Worm (Caenorhabditis elegans) whole organism, dauer: ENCODE results near the gene cutl-23.

Experiments
- unc-62 ChIP-seq: sonication (generic microtip); optimal IDR thresholded peaks from 2 replicates; lab custom pipeline; 2017; ENCODE audit warnings: missing biosample characterization, missing genetic modification reagents, missing genetic modification characterization

The cutl-23 gene

DNA sequence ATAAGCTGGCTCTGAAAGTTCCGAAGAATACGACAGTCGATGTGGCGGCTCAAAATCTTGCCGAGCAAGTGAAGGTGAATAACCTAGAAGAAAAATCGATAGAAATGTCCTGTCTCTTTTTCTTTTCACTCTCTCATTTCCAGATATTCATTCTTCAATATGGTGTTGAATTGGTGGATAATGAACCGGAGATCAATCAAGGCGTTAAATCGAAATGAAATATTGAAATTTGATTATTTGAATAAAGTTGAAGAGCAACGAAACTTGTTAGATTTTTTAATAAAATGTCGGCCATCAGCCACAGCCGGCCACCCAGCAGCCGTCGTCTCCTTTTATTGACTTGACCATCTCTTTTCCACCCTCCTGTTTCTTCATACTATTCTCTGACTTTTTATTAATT is 36.7 kb downstream of the cutl-23 start, which contains the start of gene R12B2.2:
TSS of gene R12B2.2 (plus strand) at position 301 of the 400 bp plus-strand sequence.
- TF ChIP-seq unc-62 (GFP tag; lab: Kevin White, UChicago) = no peak

DNA sequence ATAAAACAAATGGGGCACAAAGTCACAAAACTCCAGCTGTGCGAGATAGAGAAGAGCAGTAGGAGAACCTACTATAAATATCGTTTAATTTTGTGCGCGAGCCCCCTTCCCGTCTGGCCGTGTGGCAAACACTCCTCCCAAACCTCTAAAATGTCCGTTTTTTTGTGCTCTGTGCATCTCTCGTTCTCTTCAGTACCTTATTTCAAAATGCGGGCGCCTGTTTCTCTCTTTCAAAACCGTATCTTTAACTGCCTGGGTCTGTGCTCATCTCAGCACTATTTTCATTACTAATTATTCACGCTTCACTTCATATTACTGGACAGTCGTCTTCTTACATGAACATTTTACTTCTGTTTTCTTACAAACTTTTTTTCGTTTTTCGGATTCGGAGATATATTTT is 40.0 kb downstream of the cutl-23 start:
- TF ChIP-seq unc-62 (GFP tag; lab: Kevin White, UChicago) = no peak

DNA sequence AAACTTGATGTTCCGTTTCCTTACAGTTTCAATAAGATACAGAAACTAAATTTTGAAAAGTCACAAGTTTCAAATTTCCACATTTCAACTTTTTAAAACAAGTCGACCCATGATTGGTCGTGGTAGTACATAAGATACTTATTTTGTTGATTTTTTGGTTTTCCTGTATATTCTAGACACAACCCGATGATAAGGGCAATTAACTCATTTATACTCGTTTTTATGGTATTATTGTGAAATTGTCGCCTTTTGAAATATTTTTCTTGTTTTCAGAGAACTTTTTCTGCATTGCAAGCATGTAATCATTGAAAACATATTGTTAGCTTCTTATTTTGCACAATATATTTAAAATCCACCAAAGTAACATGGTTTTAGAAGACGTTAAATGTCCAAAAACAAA is 42.0 kb downstream of the cutl-23 start:
- TF ChIP-seq unc-62 (GFP tag; lab: Kevin White, UChicago) = no peak

DNA sequence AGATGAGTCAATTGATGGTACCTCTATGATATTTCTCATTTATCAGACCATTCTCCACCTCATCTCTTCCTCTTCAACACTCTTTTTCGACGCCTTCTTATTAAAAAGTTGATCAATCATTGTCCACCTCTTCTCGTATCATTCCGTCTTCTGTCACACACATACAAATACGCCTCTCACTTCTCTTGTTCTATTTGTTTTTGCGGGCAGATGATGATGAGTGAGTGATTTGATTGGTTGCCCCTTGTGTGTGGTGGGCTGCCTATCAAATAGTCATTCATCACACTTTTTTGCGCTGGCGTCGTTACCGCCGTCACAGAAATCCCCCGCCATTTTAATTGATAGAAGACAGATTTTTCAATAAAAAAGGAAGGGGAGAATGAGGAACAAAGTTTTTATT is 42.7 kb downstream of the cutl-23 start:
- TF ChIP-seq unc-62 (GFP tag; lab: Kevin White, UChicago) = no peak

DNA sequence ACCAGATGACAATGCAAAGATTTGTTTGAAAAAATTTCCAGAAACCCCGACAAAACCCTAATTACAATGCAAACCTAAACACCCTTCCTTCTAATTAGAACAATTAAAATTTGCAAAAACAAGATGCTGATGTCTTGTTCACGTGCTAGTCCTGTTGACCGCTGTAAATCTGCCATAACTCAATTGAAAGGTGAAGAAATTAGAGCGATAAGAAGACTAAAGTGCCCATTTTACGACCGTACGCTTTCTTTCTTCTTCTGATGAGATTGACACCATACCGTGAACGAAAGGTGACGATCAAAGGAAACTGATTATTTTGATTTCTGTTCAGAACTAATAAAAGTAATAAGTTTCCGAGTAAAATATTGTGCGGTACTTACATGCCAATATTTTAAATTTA is 43.5 kb downstream of the cutl-23 start:
- no peak for TF ChIP-seq unc-62 (GFP tag; lab: Kevin White, UChicago)

DNA sequence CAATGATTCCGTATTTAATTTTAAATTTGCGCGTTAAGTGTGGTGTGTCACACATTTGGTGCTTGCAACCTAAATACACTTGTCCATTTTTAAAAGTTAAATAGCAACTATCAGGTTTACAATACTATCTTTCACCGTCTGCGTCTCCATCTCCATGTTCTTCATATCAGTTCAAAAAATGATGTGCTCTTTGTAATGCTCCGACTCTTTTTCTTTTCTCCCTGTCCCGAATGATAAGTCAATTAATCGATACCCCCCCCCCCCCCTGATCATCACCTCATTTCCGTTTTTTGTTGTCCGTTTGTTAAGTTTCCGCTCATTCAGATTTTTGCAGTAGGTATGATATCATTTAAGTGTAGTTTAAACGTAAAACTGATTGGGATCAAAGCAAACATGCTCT is 44.1 kb downstream of the cutl-23 start:
- TF ChIP-seq unc-62 (GFP tag; lab: Kevin White, UChicago) = no peak

DNA sequence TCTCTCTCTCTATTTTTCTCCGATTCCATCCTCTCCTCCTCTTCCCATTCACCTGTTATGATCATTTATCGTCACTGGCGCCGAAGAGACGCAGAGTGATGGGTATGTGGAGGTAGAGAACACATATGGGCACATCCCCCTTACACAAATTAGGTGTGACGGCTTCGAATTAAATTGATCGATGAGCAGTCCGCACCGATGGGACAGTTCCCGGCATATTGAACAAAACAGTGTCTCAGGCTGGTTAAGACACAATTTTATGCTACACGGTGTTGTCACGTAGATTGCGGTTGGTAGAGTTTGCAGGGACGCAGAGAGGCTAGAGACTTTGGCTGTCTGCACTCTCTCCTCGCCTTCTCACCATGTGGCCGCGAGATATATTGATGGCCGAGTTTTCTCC is 44.8 kb downstream of the cutl-23 start, which contains the start of gene R12B2.7:
TSS of gene R12B2.7 (plus strand) at position 247 of the 400 bp plus-strand sequence.
- no peak for TF ChIP-seq unc-62 (GFP tag; lab: Kevin White, UChicago)

DNA sequence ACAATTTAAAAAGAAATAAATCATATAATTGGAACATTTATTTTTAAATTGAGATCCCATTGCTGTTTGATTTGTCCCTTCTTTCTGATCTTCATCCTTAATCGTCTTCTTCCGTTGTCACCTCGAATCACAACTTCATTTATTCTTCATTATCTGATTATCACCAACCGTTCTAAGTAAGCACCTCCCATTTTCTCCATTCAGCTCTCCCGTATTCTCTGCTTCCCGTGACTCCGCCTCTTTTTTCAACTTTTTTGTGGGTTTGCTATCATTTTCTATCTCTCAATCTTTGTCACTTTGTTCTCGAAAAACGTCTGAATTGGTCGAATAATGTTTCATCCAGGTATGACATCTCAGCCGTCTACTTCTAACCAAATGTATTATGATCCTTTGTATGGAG is 45.9 kb downstream of the cutl-23 start, which contains the start of gene sma-4:
TSS of gene sma-4 (plus strand) at position 301 of the 400 bp plus-strand sequence.
- TF ChIP-seq unc-62 (GFP tag; lab: Kevin White, UChicago) = no peak

DNA sequence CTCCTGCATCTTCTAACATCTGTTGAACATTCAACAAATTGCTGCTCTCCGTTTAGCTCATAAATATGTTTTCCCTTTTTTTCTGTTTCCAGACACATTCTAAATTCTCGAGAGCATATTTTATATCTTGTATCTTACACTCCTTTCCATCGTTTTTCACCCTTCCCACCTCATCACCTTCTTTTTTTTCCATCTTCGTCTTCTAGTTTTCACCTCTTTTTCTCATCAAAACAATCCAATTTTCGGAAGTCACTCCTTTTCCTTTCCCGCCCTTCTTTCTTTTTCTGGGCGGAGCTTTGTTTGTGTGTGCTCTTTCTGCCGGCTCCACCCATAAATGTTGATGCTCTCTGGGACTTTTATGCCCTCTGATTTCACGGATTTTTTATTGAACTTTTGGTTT is 52.8 kb downstream of the cutl-23 start:
- no peak for TF ChIP-seq unc-62 (GFP tag; lab: Kevin White, UChicago)

DNA sequence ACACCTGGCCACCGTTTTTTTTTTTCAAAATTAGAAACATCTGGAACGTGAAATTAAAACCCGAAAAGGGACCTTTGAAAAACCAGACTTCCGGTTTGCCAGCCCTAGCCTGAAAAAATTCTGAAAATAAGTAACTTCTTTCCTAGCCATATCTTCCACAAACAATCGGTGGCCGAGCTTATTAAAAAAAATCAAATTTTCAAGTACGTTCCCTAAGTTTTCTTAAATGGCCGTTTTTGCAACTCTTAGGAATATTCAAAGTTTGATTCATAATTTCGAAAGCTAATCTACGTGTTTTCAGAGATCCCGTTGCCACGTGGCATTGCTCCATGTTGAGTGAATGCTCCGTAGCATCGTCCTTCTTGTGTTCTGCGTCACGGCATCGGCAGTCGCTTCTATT is 53.6 kb downstream of the cutl-23 start, which contains the start of gene R12B2.8:
TSS of gene R12B2.8 (plus strand) at position 301 of the 400 bp plus-strand sequence.
- TF ChIP-seq unc-62 (GFP tag; lab: Kevin White, UChicago) = no peak
